Fruit fly (Drosophila melanogaster) whole organism, embryonic: Measurements from ENCODE around the gene bbg.

Experiments
- CG10267 ChIP-seq: fragments of 200-800 bp; sonication (Bioruptor generic); optimal IDR thresholded peaks from 2 replicates; lab custom pipeline; 2018; ENCODE audit warnings: missing biosample characterization, mild to moderate bottlenecking, missing genetic modification characterization, moderate library complexity
- CG10431 ChIP-seq: fragments of 200-800 bp; sonication (Bioruptor generic); optimal IDR thresholded peaks from 3 replicates; lab custom pipeline; 2018; ENCODE audit warnings: missing biosample characterization, mild to moderate bottlenecking, missing genetic modification characterization
- CG10959 ChIP-seq: fragments of 200-800 bp; sonication (Bioruptor generic); IDR thresholded peaks from 2 replicates; pipeline ENCODE4 v1.3.6; 2022; ENCODE audit warnings: missing biosample characterization, missing genetic modification characterization
- CG11247 ChIP-seq: fragments of 200-800 bp; sonication (Bioruptor generic); IDR thresholded peaks from 2 replicates; pipeline ENCODE4 v1.3.6; 2022; ENCODE audit warnings: missing biosample characterization, missing genetic modification characterization
- CG12236 ChIP-seq: fragments of 200-800 bp; sonication (Bioruptor generic); optimal IDR thresholded peaks from 2 replicates; lab custom pipeline; 2016; ENCODE audit warnings: missing biosample characterization, missing genetic modification characterization
- CG12299 ChIP-seq: fragments of 200-800 bp; sonication (Bioruptor generic); optimal IDR thresholded peaks from 2 replicates; lab custom pipeline; 2018; ENCODE audit warnings: missing biosample characterization, mild to moderate bottlenecking, missing genetic modification characterization
- CG1233 ChIP-seq: fragments of 200-800 bp; sonication (Bioruptor generic); optimal IDR thresholded peaks from 4 replicates; lab custom pipeline; 2018; ENCODE audit warnings: missing biosample characterization, mild to moderate bottlenecking, missing genetic modification characterization
- CG15696 ChIP-seq: fragments of 200-800 bp; sonication (Bioruptor generic); optimal IDR thresholded peaks from 2 replicates; lab custom pipeline; 2019; ENCODE audit warnings: missing biosample characterization, mild to moderate bottlenecking, missing genetic modification characterization, moderate library complexity
- CG16813 ChIP-seq: fragments of 200-800 bp; sonication (Bioruptor generic); IDR thresholded peaks from 3 replicates; pipeline ENCODE4 v1.3.6; 2022; ENCODE audit warnings: missing biosample characterization, missing genetic modification characterization; ENCODE audit not compliant: partially characterized antibody
- CG17359 ChIP-seq: fragments of 200-800 bp; sonication (Bioruptor generic); optimal IDR thresholded peaks from 3 replicates; lab custom pipeline; 2018; ENCODE audit warnings: missing biosample characterization, mild to moderate bottlenecking, missing genetic modification characterization, moderate library complexity
- CG17385 ChIP-seq: fragments of 200-800 bp; sonication (Bioruptor generic); optimal IDR thresholded peaks from 3 replicates; lab custom pipeline; 2018; ENCODE audit warnings: missing biosample characterization, mild to moderate bottlenecking, missing genetic modification characterization
- CG17568 ChIP-seq: fragments of 200-800 bp; sonication (Bioruptor generic); optimal IDR thresholded peaks from 2 replicates; lab custom pipeline; 2018; ENCODE audit warnings: missing biosample characterization, mild to moderate bottlenecking, missing genetic modification characterization, moderate library complexity
- CG18262 ChIP-seq: fragments of 200-800 bp; optimal IDR thresholded peaks from 3 replicates; lab custom pipeline; 2019; ENCODE audit warnings: missing biosample characterization, mild to moderate bottlenecking, missing genetic modification characterization, moderate library complexity
- CG2202 ChIP-seq: fragments of 200-800 bp; sonication (Bioruptor generic); optimal IDR thresholded peaks from 2 replicates; lab custom pipeline; 2018; ENCODE audit warnings: missing biosample characterization, mild to moderate bottlenecking, missing genetic modification characterization
- CG33557 ChIP-seq: fragments of 200-800 bp; sonication (Bioruptor generic); optimal IDR thresholded peaks from 2 replicates; lab custom pipeline; 2019; ENCODE audit warnings: missing biosample characterization, mild to moderate bottlenecking, missing genetic modification characterization, moderate library complexity
- CG6791 ChIP-seq: fragments of 200-800 bp; sonication (Bioruptor generic); IDR thresholded peaks from 3 replicates; pipeline ENCODE4 v1.3.6; 2022; ENCODE audit warnings: missing biosample characterization, missing genetic modification characterization; ENCODE audit not compliant: partially characterized antibody
- CG7786 ChIP-seq: fragments of 200-800 bp; sonication (Bioruptor generic); optimal IDR thresholded peaks from 2 replicates; lab custom pipeline; 2016; ENCODE audit warnings: missing biosample characterization, missing genetic modification characterization
- CG9797 ChIP-seq: fragments of 200-800 bp; sonication (Bioruptor generic); optimal IDR thresholded peaks from 3 replicates; lab custom pipeline; 2018; ENCODE audit warnings: missing biosample characterization, mild to moderate bottlenecking, missing genetic modification characterization
- CG9932 ChIP-seq: fragments of 200-800 bp; sonication (Bioruptor generic); IDR thresholded peaks from 2 replicates; pipeline ENCODE4 v1.3.6; 2022; ENCODE audit warnings: missing biosample characterization, missing genetic modification characterization
- D ChIP-seq, 2 experiments: fragments of 200-800 bp in 1 of 2; fragments of >200 bp in 1 of 2; sonication (Bioruptor generic) in 1 of 2; optimal IDR thresholded peaks; 2 replicates in 1 of 2; 3 replicates in 1 of 2; lab custom pipeline; 2017; ENCODE audit warnings: mild to moderate bottlenecking in 1 of 2, missing biosample characterization in 1 of 2, missing genetic modification characterization in 1 of 2, missing genetic modification reagents in 1 of 2
- D19A ChIP-seq: fragments of 200-800 bp; optimal IDR thresholded peaks from 3 replicates; lab custom pipeline; 2019; ENCODE audit warnings: missing biosample characterization, mild to moderate bottlenecking, missing genetic modification characterization, moderate library complexity
- Dbx ChIP-seq: fragments of 200-800 bp; sonication (Bioruptor generic); IDR thresholded peaks from 3 replicates; pipeline ENCODE4 v1.3.6; 2022; ENCODE audit warnings: missing biosample characterization, missing genetic modification characterization
- Deaf1 ChIP-seq: fragments of 200-800 bp; optimal IDR thresholded peaks from 3 replicates; lab custom pipeline; 2019; ENCODE audit warnings: missing biosample characterization, mild to moderate bottlenecking, missing genetic modification characterization, moderate library complexity
- Dll ChIP-seq: fragments of 200-800 bp; sonication (Bioruptor generic); IDR thresholded peaks from 4 replicates; pipeline ENCODE4 v1.3.6; 2022; ENCODE audit warnings: missing biosample characterization, missing genetic modification characterization; ENCODE audit not compliant: partially characterized antibody
- Hr39 ChIP-seq: fragments of >200 bp; optimal IDR thresholded peaks from 2 replicates; lab custom pipeline; 2017
- Hr51 ChIP-seq, 2 experiments: fragments of 200-800 bp; sonication (Bioruptor generic); optimal IDR thresholded peaks; 2 replicates in 1 of 2; 3 replicates in 1 of 2; lab custom pipeline; 2016 to 2018; ENCODE audit warnings: missing biosample characterization in 2 of 2, missing genetic modification characterization in 2 of 2, mild to moderate bottlenecking in 1 of 2, moderate library complexity in 1 of 2
- Xrp1 ChIP-seq: fragments of 200-800 bp; sonication (Bioruptor generic); IDR thresholded peaks from 2 replicates; pipeline ENCODE4 v1.3.6; 2022; ENCODE audit warnings: missing biosample characterization, missing genetic modification characterization
- amos ChIP-seq: fragments of 200-800 bp; sonication (Bioruptor generic); IDR thresholded peaks from 2 replicates; pipeline ENCODE4 v1.3.6; 2022; ENCODE audit warnings: missing biosample characterization, missing genetic modification characterization; ENCODE audit not compliant: partially characterized antibody
- danr ChIP-seq: fragments of 200-800 bp; sonication (Bioruptor generic); IDR thresholded peaks from 2 replicates; pipeline ENCODE4 v1.3.6; 2022; ENCODE audit warnings: missing biosample characterization, missing genetic modification characterization
- dmrt11E ChIP-seq: fragments of 200-800 bp; sonication (Bioruptor generic); optimal IDR thresholded peaks from 3 replicates; lab custom pipeline; 2018; ENCODE audit warnings: missing biosample characterization, mild to moderate bottlenecking, missing genetic modification characterization, moderate library complexity
- exex ChIP-seq: fragments of 200-800 bp; sonication (Bioruptor generic); optimal IDR thresholded peaks from 4 replicates; lab custom pipeline; 2018; ENCODE audit warnings: missing biosample characterization, mild to moderate bottlenecking, missing genetic modification characterization, moderate library complexity
- fd3F ChIP-seq: fragments of 200-800 bp; sonication (Bioruptor generic); optimal IDR thresholded peaks from 2 replicates; lab custom pipeline; 2018; ENCODE audit warnings: missing biosample characterization, mild to moderate bottlenecking, missing genetic modification characterization, moderate library complexity
- hbn ChIP-seq: fragments of 200-800 bp; sonication (Bioruptor generic); IDR thresholded peaks from 2 replicates; pipeline ENCODE4 v1.3.6; 2022; ENCODE audit warnings: missing biosample characterization, missing genetic modification characterization; ENCODE audit not compliant: partially characterized antibody
- hth ChIP-seq: fragments of >200 bp; optimal IDR thresholded peaks from 2 replicates; lab custom pipeline; 2017; ENCODE audit warnings: inconsistent platforms
- lola ChIP-seq, 3 experiments: fragments of >200 bp in 2 of 3; fragments of 200-800 bp in 1 of 3; sonication (Bioruptor generic) in 1 of 3; optimal IDR thresholded peaks; 2 replicates each; lab custom pipeline; 2017 to 2019; ENCODE audit warnings: missing biosample characterization in 3 of 3, missing genetic modification characterization in 3 of 3, mild to moderate bottlenecking in 1 of 3, moderate library complexity in 1 of 3
- org-1 ChIP-seq: fragments of 200-800 bp; sonication (Bioruptor generic); optimal IDR thresholded peaks from 2 replicates; lab custom pipeline; 2017; ENCODE audit warnings: missing biosample characterization, missing genetic modification characterization
- pfk ChIP-seq: fragments of 200-800 bp; sonication (Bioruptor generic); optimal IDR thresholded peaks from 2 replicates; lab custom pipeline; 2018; ENCODE audit warnings: missing biosample characterization, mild to moderate bottlenecking, missing genetic modification characterization, moderate library complexity
- phol ChIP-seq: fragments of 200-800 bp; sonication (Bioruptor generic); optimal IDR thresholded peaks from 3 replicates; lab custom pipeline; 2018; ENCODE audit warnings: missing biosample characterization, mild to moderate bottlenecking, missing genetic modification characterization, moderate library complexity
- prd ChIP-seq, 3 experiments: fragments of >200 bp in 2 of 3; fragments of 200-800 bp in 1 of 3; sonication (Bioruptor generic) in 1 of 3; optimal IDR thresholded peaks in 2 of 3; IDR thresholded peaks in 1 of 3; 2 replicates in 2 of 3; 3 replicates in 1 of 3; pipeline versions ENCODE4 v1.3.6 to Lab custom; 2017 to 2022; ENCODE audit warnings: missing biosample characterization in 1 of 3, missing genetic modification characterization in 1 of 3
- pros ChIP-seq: fragments of 200-800 bp; sonication (Bioruptor generic); optimal IDR thresholded peaks from 3 replicates; lab custom pipeline; 2019; ENCODE audit warnings: missing biosample characterization, mild to moderate bottlenecking, missing genetic modification characterization, moderate library complexity
- ro ChIP-seq: fragments of 200-800 bp; sonication (Bioruptor generic); IDR thresholded peaks from 2 replicates; pipeline ENCODE4 v1.3.6; 2022; ENCODE audit warnings: missing biosample characterization, missing genetic modification characterization
- sens ChIP-seq: fragments of 200-800 bp; sonication (Bioruptor generic); peaks from one replicate; lab custom pipeline; 2016; ENCODE audit warnings: missing biosample characterization, missing genetic modification characterization
- seq ChIP-seq: fragments of 200-800 bp; sonication (Bioruptor generic); IDR thresholded peaks from 2 replicates; pipeline ENCODE4 v1.3.6; 2022; ENCODE audit warnings: missing biosample characterization, missing genetic modification characterization
- tap ChIP-seq: fragments of 200-800 bp; optimal IDR thresholded peaks from 3 replicates; lab custom pipeline; 2019; ENCODE audit warnings: missing biosample characterization, mild to moderate bottlenecking, missing genetic modification characterization, moderate library complexity
- trem ChIP-seq: fragments of 200-800 bp; optimal IDR thresholded peaks from 3 replicates; lab custom pipeline; 2019; ENCODE audit warnings: missing biosample characterization, mild to moderate bottlenecking, missing genetic modification characterization, moderate library complexity
- ttk ChIP-seq: fragments of 200-800 bp; sonication (Bioruptor generic); IDR thresholded peaks from 2 replicates; pipeline ENCODE4 v2.1.2; 2022; ENCODE audit warnings: missing biosample characterization, missing genetic modification characterization
- zf30C ChIP-seq: fragments of 200-800 bp; sonication (Bioruptor generic); optimal IDR thresholded peaks from 3 replicates; lab custom pipeline; 2018; ENCODE audit warnings: missing biosample characterization, mild to moderate bottlenecking, missing genetic modification characterization

Gene bbg

dm6 chr3L:14578896-14579295 is 42.8 kb upstream of the bbg start (continued):
- TF ChIP-seq Deaf1 (tag; lab: Kevin White, UChicago) (peak; percentile 39), CG6791 (GFP tag; lab: Robert Waterston, UW) (peak; percentile 42; the same call in 1 of the 3 replicates), pfk (GFP tag; lab: Kevin White, UChicago) (peak; percentile 100), CG33557 (GFP tag; lab: Kevin White, UChicago) (peak; percentile 11), seq (peak; percentile 73; the same call in 1 of the 2 replicates), Hr51 (GFP tag; optimal IDR thresholded peaks at IDR 0.05; lab: Kevin White, UChicago) (no peak), hth (lab: Kevin White, UChicago) (peak; percentile 99)

dm6 chr3L:14575974-14576373 is 39.9 kb upstream of the bbg start:
- TF ChIP-seq D (optimal IDR thresholded peaks at IDR 0.05; lab: Kevin White, UChicago) (no peak), D (GFP tag; optimal IDR thresholded peaks at IDR 0.05; lab: Kevin White, UChicago) (peak; percentile 24), CG10959 (GFP tag; lab: Robert Waterston, UW) (0 out of 2 replicates have a peak, but pooled peaks have one; percentile 4), CG2202 (tag; lab: Kevin White, UChicago) (no peak), Hr39 (lab: Kevin White, UChicago) (no peak), sens (peak; percentile 64), D19A (tag; lab: Kevin White, UChicago) (peak; percentile 73), zf30C (GFP tag; lab: Kevin White, UChicago) (peak; percentile 52), CG18262 (tag; lab: Kevin White, UChicago) (peak; percentile 27), CG11247 (GFP tag; lab: Robert Waterston, UW) (no peak), dmrt11E (tag; lab: Kevin White, UChicago) (peak; percentile 44), CG10267 (tag; lab: Kevin White, UChicago) (peak; percentile 9), exex (tag; lab: Kevin White, UChicago) (no peak), trem (peak; percentile 29), lola (GFP tag; optimal IDR thresholded peaks at IDR 0.05; lab: Kevin White, UChicago) (peak in 1 of 3 experiments; percentile 35), CG15696 (tag; lab: Kevin White, UChicago) (peak; percentile 28), prd (optimal IDR thresholded peaks at IDR 0.05; lab: Kevin White, UChicago) (no peak), prd (GFP tag; IDR thresholded peaks at IDR 0.05; lab: Robert Waterston, UW) (0 out of 3 replicates have a peak, but pooled peaks have one; percentile 9), phol (tag; lab: Kevin White, UChicago) (peak; percentile 50), CG9932 (no peak), Xrp1 (GFP tag; lab: Robert Waterston, UW) (0 out of 2 replicates have a peak, but pooled peaks have one; percentile 16)

- TF ChIP-seq pros (GFP tag; lab: Kevin White, UChicago) (no peak), Dll (no peak), CG17568 (no peak), CG10431 (GFP tag; lab: Kevin White, UChicago) (no peak), CG16813 (GFP tag; lab: Robert Waterston, UW) (no peak), org-1 (GFP tag; lab: Kevin White, UChicago) (no peak), CG12299 (tag; lab: Kevin White, UChicago) (no peak), CG12236 (GFP tag; lab: Kevin White, UChicago) (no peak), CG9797 (no peak), CG17385 (GFP tag; lab: Kevin White, UChicago) (no peak), Dbx (no peak), CG1233 (no peak), tap (tag; lab: Kevin White, UChicago) (peak; percentile 42), CG7786 (GFP tag; lab: Kevin White, UChicago) (no peak), danr (GFP tag; lab: Robert Waterston, UW) (0 out of 2 replicates have a peak, but pooled peaks have one; percentile 35), D19A (tag; lab: Kevin White, UChicago) (peak; percentile 40), ttk (GFP tag; lab: Robert Waterston, UW) (no peak), CG17359 (no peak), hbn (GFP tag; lab: Robert Waterston, UW) (no peak), ro (GFP tag; lab: Robert Waterston, UW) (no peak), amos (GFP tag; lab: Robert Waterston, UW) (no peak), fd3F (GFP tag; lab: Kevin White, UChicago) (no peak)
Observed at dm6 chr3L:14574649-14575048, 38.6 kb upstream of the bbg start.
